Worm (Caenorhabditis elegans) whole organism, L1 larva: ENCODE measurements around the gene ceh-84.

Source experiments
- ceh-82 ChIP-seq, 3 experiments: fragments of 150-350 bp in 1 of 3; sonication (generic microtip) in 2 of 3; optimal IDR thresholded peaks; 2 replicates each; lab custom pipeline; 2014 to 2017; ENCODE audit warnings: missing biosample characterization in 3 of 3, missing genetic modification characterization in 3 of 3
- dpl-1 ChIP-seq, 3 experiments: fragments of 150-350 bp in 2 of 3; sonication (generic microtip) in 1 of 3; optimal IDR thresholded peaks; 2 replicates each; lab custom pipeline; 2014 to 2017; ENCODE audit warnings: missing biosample characterization in 3 of 3, missing genetic modification characterization in 3 of 3, missing genetic modification reagents in 3 of 3
- elt-3 ChIP-seq, 6 experiments: fragments of 150-350 bp in 1 of 6; sonication (generic microtip); optimal IDR thresholded peaks; 2 replicates each; lab custom pipeline; 2017 to 2018; ENCODE audit warnings: missing biosample characterization in 6 of 6, missing genetic modification characterization in 6 of 6, inconsistent platforms in 1 of 6
- hlh-17 ChIP-seq: fragments of 200-800 bp; sonication (Bioruptor generic); optimal IDR thresholded peaks from 2 replicates; lab custom pipeline; 2018; ENCODE audit warnings: missing genetic modification characterization, mild to moderate bottlenecking, missing compliant biosample characterization, moderate library complexity, borderline replicate concordance
- lin-39 ChIP-seq: fragments of 150-350 bp; optimal IDR thresholded peaks from 2 replicates; lab custom pipeline; 2014; ENCODE audit warnings: missing biosample characterization, missing genetic modification reagents, missing genetic modification characterization
- lir-3 ChIP-seq: sonication (generic microtip); optimal IDR thresholded peaks from 2 replicates; lab custom pipeline; 2016; ENCODE audit warnings: mild to moderate bottlenecking, missing genetic modification characterization, moderate library complexity, missing compliant biosample characterization; ENCODE audit not compliant: poor library complexity
- nhr-11 ChIP-seq: fragments of 150-350 bp; optimal IDR thresholded peaks from 2 replicates; lab custom pipeline; 2014; ENCODE audit warnings: missing biosample characterization, missing genetic modification characterization
- nhr-12 ChIP-seq: sonication (generic microtip); optimal IDR thresholded peaks from 2 replicates; lab custom pipeline; 2017; ENCODE audit warnings: missing biosample characterization, missing genetic modification characterization
- nhr-71 ChIP-seq: sonication (generic microtip); optimal IDR thresholded peaks from 2 replicates; lab custom pipeline; 2016; ENCODE audit warnings: mild to moderate bottlenecking, missing genetic modification characterization, moderate library complexity, missing compliant biosample characterization
- nhr-77 ChIP-seq: fragments of 150-350 bp; optimal IDR thresholded peaks from 2 replicates; lab custom pipeline; 2014; ENCODE audit warnings: missing biosample characterization, missing genetic modification characterization
- unc-86 ChIP-seq: sonication (generic microtip); optimal IDR thresholded peaks from 2 replicates; lab custom pipeline; 2016; ENCODE audit warnings: missing genetic modification characterization, missing compliant biosample characterization
- vab-15 ChIP-seq: sonication (generic microtip); optimal IDR thresholded peaks from 2 replicates; lab custom pipeline; 2017; ENCODE audit warnings: missing genotype, mild to moderate bottlenecking, missing genetic modification characterization, missing compliant biosample characterization
- ztf-11 ChIP-seq, 2 experiments: sonication (generic microtip); optimal IDR thresholded peaks; 2 replicates each; lab custom pipeline; 2016 to 2017; ENCODE audit warnings: missing genetic modification characterization in 2 of 2, missing biosample characterization in 1 of 2, missing compliant biosample characterization in 1 of 2
- ztf-4 ChIP-seq: fragments of 150-350 bp; optimal IDR thresholded peaks from 2 replicates; lab custom pipeline; 2014; ENCODE audit warnings: missing biosample characterization, missing genetic modification characterization

ce11 chrII:2028712-2029111 lies 28.1 kb upstream of the ceh-84 start, which contains the start of gene bath-1:
- no peak for TF ChIP-seq ztf-4 (tag; lab: Kevin White, UChicago)
- TF ChIP-seq nhr-77 (tag; lab: Kevin White, UChicago): no peak
- no peak for TF ChIP-seq ztf-11 (tag; optimal IDR thresholded peaks at IDR 0.05; lab: Kevin White, UChicago)
- TF ChIP-seq nhr-11: no peak
- no peak for TF ChIP-seq dpl-1 (GFP tag; optimal IDR thresholded peaks at IDR 0.05; lab: Kevin White, UChicago)
- TF ChIP-seq vab-15 (tag; lab: Kevin White, UChicago): no peak
- TF ChIP-seq unc-86 (tag; lab: Kevin White, UChicago): no peak
- no peak for TF ChIP-seq hlh-17 (GFP tag; lab: Kevin White, UChicago)
- no peak for TF ChIP-seq lir-3 (tag; lab: Kevin White, UChicago)
- TF ChIP-seq lin-39 (tag; lab: Kevin White, UChicago): no peak
- TF ChIP-seq elt-3 (tag; optimal IDR thresholded peaks at IDR 0.05; lab: Kevin White, UChicago): no peak
- no peak for TF ChIP-seq ceh-82 (tag; optimal IDR thresholded peaks at IDR 0.05; lab: Kevin White, UChicago)
- no peak for TF ChIP-seq nhr-12 (tag; lab: Kevin White, UChicago)
- TF ChIP-seq nhr-71 (tag; lab: Kevin White, UChicago): no peak
